Worm (Caenorhabditis elegans): ENCODE measurements around the gene ZC449.7.

The ZC449.7 gene

DNA sequence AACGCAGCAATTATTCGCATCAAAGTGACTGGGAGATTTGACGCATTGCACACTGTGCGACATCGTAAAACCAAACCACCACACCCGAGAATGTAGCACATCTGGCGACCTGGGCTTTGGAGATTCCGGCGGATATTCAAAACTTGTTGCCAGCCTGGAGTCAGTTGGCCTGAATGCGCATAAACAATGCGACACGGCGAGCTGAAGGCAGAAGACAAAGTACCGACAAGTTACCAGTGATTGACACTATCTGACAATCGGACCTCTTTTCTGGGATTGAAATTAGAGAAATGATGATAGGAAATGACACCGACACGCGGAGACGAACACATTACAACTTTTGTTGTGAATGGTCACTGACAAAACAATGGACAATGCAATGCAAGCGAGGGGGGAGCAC lies 24.9 kb downstream of the ZC449.7 start:
- TF ChIP-seq egl-27 (tag; optimal IDR thresholded peaks at IDR 0.05) (no peak), hmg-11 (tag; optimal IDR thresholded peaks at IDR 0.05) (no peak), lin-39 (tag; optimal IDR thresholded peaks at IDR 0.05) (no peak), pha-4 (tag; optimal IDR thresholded peaks at IDR 0.05) (no peak), unc-39 (tag; optimal IDR thresholded peaks at IDR 0.05) (no peak)

DNA sequence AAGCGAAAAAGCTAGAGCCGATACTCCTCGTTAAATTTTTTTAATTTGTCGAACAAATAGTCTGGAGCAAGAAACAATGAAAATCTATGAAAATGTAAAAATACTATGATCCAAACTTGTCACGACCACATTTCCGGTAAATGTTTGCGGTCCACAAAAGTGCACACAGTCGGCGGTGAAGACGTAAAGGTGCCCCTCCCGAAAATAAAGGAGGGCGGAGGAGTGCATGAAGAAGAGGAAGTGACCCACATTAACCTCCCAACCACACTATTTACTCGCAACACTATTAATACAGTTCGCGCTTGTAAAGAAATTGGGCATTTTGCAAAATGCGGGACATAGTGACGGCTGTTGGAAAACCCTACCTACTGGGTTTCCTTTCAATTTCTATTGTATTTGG lies 26.2 kb downstream of the ZC449.7 start:
- TF ChIP-seq nhr-25 (tag; optimal IDR thresholded peaks at IDR 0.05) (no peak), unc-62 (GFP tag; optimal IDR thresholded peaks at IDR 0.05) (no peak), sea-2 (GFP tag; optimal IDR thresholded peaks at IDR 0.05) (no peak), egl-5 (tag; optimal IDR thresholded peaks at IDR 0.05) (no peak), hmg-11 (tag; optimal IDR thresholded peaks at IDR 0.05) (no peak), fkh-10 (GFP tag; optimal IDR thresholded peaks at IDR 0.05) (no peak), daf-12 (tag; optimal IDR thresholded peaks at IDR 0.05) (no peak), nhr-11 (tag; optimal IDR thresholded peaks at IDR 0.05) (no peak), tbx-2 (tag; optimal IDR thresholded peaks at IDR 0.05) (no peak), pha-4 (tag; optimal IDR thresholded peaks at IDR 0.05) (no peak), ztf-11 (tag; optimal IDR thresholded peaks at IDR 0.05) (no peak), ama-1 (optimal IDR thresholded peaks at IDR 0.05) (no peak)

DNA sequence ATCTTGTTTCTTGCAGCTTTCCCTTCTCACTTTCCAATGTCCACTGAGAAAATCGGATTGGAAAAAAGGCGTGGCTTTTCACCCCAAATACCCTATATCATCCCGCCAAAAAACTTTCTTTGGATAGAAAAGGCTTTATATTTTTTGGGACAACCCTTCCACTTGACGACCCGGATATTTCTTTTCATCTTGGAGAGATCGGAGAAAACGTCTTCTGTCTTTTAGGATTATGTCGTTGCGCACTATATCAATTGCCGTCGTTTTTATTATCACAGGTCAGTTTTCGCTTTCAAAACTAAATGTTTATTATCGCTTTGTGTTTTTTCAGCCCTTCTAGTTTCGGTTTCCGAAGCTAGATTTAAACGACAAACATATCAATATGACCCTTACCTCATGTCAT lies 30.0 kb downstream of the ZC449.7 start, which contains the start of gene Y64H9A.2:
Gene Y64H9A.2, plus strand, starts transcription at position 90 of the 400 bp plus-strand sequence.
- TF ChIP-seq hmg-11 (tag; optimal IDR thresholded peaks at IDR 0.05) = no peak
- peak; percentile 45 for TF ChIP-seq nhr-23 (tag; optimal IDR thresholded peaks at IDR 0.05)
- no peak for TF ChIP-seq mml-1 (tag; optimal IDR thresholded peaks at IDR 0.05)

DNA sequence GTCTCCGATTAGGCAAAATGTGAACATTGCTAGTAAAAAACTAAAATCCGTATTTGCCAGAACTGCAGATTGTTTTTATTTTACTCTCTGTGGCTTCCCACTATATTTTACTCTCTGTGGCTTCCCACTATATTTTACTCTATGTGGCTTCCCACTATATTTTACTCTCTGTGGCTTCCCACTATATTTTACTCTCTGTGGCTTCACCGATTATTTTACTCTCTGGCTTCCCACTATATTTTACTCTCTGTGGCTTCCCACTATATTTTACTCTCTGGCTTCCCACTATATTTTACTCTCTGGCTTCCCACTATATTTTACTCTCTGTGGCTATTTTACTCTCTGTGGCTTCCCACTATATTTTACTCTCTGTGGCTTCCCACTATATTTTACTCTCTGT lies 42.3 kb downstream of the ZC449.7 start:
- peak; percentile 28 for TF ChIP-seq nhr-43 (tag; optimal IDR thresholded peaks at IDR 0.05; ENCODE audit: poor library complexity, severe bottlenecking)

DNA sequence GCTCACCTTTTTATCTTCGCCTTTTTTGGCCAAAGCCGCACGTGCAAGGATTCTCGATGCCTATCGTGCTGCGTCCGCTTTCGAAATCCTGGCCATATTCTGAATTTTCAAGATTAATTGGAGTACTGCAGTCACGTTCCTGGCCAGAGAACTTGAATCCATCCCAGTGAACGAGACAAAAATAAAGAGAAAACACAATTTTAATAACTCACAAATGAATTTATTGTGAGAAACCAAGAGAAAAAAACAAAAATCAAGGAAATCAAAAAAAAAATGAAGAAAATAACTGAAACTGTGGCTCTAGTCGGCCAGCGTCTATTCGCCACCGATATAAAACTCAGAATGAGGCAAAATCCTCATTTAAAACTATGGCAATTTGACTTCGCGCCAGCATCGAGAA lies 45.3 kb downstream of the ZC449.7 start, which contains the start of gene C24H10.4:
Gene C24H10.4, minus strand, starts transcription at position 101 of the 400 bp plus-strand sequence.
- TF ChIP-seq mml-1 (tag; optimal IDR thresholded peaks at IDR 0.05) (no peak), lin-39 (tag; optimal IDR thresholded peaks at IDR 0.05) (no peak), ceh-9 (tag; optimal IDR thresholded peaks at IDR 0.05) (no peak), eor-1 (tag; optimal IDR thresholded peaks at IDR 0.05) (no peak)

DNA sequence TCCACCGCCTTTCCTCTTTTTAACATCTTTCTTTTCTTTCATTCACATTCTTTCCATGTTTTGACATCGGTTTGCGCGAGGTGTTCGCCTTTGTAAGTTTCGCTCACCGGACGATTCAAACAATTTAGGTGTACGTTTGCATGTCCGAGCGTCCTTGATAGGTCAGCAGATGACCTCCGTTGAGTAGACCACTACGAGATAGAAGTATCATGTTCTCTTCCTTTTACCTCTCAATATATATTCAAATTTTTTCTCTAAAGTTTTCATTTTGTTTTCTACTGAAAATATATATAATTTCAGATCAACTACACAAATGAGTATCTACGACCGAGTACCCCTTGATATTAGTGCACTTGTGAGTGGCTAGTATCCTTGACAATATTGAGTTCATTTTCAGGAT lies 46.9 kb downstream of the ZC449.7 start, which contains the start of gene C24H10.3:
Gene C24H10.3, plus strand, starts transcription at position 301 of the 400 bp plus-strand sequence.
- TF ChIP-seq elt-3 (tag; optimal IDR thresholded peaks at IDR 0.05) (peak in 1 of 3 experiments; percentile 26), nhr-25 (tag; optimal IDR thresholded peaks at IDR 0.05) (peak; percentile 59), nhr-237 (tag; optimal IDR thresholded peaks at IDR 0.05) (no peak)

DNA sequence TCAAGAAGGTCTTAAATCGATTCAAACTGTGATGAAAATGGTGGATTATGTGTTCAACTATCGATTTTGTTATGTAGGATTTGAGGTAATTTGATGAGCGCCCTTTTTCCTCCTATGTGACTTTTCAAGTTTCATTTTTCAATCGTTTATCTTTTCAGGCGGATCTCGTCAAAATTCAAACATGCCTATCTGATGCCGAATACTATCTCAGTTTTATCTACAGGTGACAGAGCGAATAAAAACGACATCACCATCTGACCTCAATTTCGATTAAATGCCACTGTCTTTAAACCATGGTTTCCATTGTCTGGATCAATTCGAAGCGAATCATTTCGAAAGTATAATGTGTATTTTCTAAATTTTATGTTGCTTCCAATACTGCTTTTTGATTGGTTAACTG lies 47.9 kb downstream of the ZC449.7 start:
- TF ChIP-seq nhr-25 (tag; optimal IDR thresholded peaks at IDR 0.05) = peak; percentile 38
- TF ChIP-seq nhr-23 (tag; optimal IDR thresholded peaks at IDR 0.05) = peak; percentile 55
- no peak for TF ChIP-seq ceh-16 (tag; optimal IDR thresholded peaks at IDR 0.05)
- no peak for TF ChIP-seq nhr-12 (tag; optimal IDR thresholded peaks at IDR 0.05)
- peak; percentile 93 for TF ChIP-seq elt-1 (tag; optimal IDR thresholded peaks at IDR 0.05)
- TF ChIP-seq nhr-67 (tag; optimal IDR thresholded peaks at IDR 0.05) = no peak
- TF ChIP-seq ZK546.5 (tag; optimal IDR thresholded peaks at IDR 0.05) = no peak

DNA sequence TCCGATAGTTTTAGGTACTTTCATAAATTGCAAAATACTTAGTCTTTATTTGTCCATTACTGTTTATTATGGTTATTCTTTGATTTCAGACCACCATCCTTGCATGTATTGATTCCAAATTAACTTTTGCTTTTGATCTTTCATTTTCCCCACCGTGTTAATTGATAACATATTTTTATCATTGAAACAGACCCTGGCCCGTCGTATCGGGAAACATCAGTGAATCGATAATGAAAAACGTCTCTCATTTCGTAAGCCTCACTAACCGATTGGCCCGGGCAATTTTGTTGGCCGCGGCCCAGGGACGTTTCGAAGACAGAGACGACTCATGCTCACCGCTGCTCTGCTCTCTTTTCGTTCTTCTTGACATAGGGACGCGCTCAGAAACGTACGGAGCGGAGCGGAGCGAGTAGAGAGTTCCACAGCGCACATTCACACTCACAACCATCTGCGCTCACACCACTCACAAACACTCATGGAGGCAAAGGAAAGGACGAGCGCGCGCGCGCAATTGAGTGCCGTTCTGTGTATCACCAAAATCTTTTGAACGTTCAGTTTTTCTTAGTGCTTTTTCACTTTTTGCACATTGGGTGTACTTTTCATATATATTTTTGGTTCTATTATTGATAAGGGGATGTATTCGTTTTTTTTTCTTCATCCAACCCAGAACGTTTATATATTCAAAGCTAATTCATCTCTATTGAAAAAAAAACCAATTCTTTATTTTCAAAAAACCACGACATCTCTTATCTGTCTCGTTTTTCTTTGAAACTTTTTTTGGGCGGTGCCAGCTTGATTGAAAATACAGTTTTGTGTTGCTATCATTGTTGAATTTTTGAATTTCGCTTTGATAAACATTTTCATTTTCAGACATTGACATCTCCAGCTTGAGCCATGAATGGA lies 50.1 kb downstream of the ZC449.7 start, which contains the start of gene C24H10.2:
Gene C24H10.2, plus strand, starts transcription at position 853 of the 903 bp plus-strand sequence.
- TF ChIP-seq lin-15B (tag; optimal IDR thresholded peaks at IDR 0.05) = no peak
- peak; percentile 22 for TF ChIP-seq pqm-1 (tag; optimal IDR thresholded peaks at IDR 0.05)
- peak; percentile 20 for TF ChIP-seq tbx-2 (tag; optimal IDR thresholded peaks at IDR 0.05)
- TF ChIP-seq lin-39 (tag; optimal IDR thresholded peaks at IDR 0.05) = peak; percentile 91
- TF ChIP-seq ceh-28 (tag; optimal IDR thresholded peaks at IDR 0.05) = peak; percentile 60
- no peak for TF ChIP-seq elt-3 (tag; optimal IDR thresholded peaks at IDR 0.05)
- TF ChIP-seq hmg-11 (tag; optimal IDR thresholded peaks at IDR 0.05) = peak; percentile 69
- TF ChIP-seq nfya-1 (tag; optimal IDR thresholded peaks at IDR 0.05; ENCODE audit: insufficient read depth) = peak; percentile 76
- no peak for TF ChIP-seq snpc-4 (tag; optimal IDR thresholded peaks at IDR 0.05)
- peak; percentile 90 for TF ChIP-seq elt-2 (tag; optimal IDR thresholded peaks at IDR 0.05)
- TF ChIP-seq egl-5 (tag; optimal IDR thresholded peaks at IDR 0.05) = peak; percentile 56
- TF ChIP-seq elt-1 (tag; optimal IDR thresholded peaks at IDR 0.05) = peak; percentile 8
- no peak for TF ChIP-seq ZK546.5 (tag; optimal IDR thresholded peaks at IDR 0.05)
- TF ChIP-seq pha-4 (tag; optimal IDR thresholded peaks at IDR 0.05) = peak; percentile 51
